Worm (Caenorhabditis elegans) whole organism, L2 larva: ENCODE measurements around the gene fbxc-50.
"Not testable (repeated sequence)": the region's sequence is repeated elsewhere in the genome, so short reads cannot be mapped to it uniquely, and the experiment has no call there.

Experiments
- R02D3.7 ChIP-seq: fragments of 150-350 bp; optimal IDR thresholded peaks from 2 replicates; lab custom pipeline; 2014; ENCODE audit warnings: missing biosample characterization, missing genetic modification characterization
- ceh-16 ChIP-seq: fragments of 150-350 bp; optimal IDR thresholded peaks from 2 replicates; lab custom pipeline; 2014; ENCODE audit warnings: missing biosample characterization, missing genetic modification characterization
- dmd-4 ChIP-seq: sonication (generic microtip); optimal IDR thresholded peaks from 2 replicates; lab custom pipeline; 2017; ENCODE audit warnings: missing biosample characterization, missing genetic modification characterization
- elt-1 ChIP-seq: fragments of 150-350 bp; optimal IDR thresholded peaks from 2 replicates; lab custom pipeline; 2014; ENCODE audit warnings: missing biosample characterization, missing genetic modification characterization
- elt-3 ChIP-seq: sonication (generic microtip); optimal IDR thresholded peaks from 2 replicates; lab custom pipeline; 2017; ENCODE audit warnings: missing biosample characterization, missing genetic modification characterization
- lsy-2 ChIP-seq, 2 experiments: fragments of 150-350 bp in 1 of 2; sonication (generic microtip) in 1 of 2; optimal IDR thresholded peaks; 2 replicates each; lab custom pipeline; 2014 to 2017; ENCODE audit warnings: missing biosample characterization in 2 of 2, missing genetic modification characterization in 2 of 2
- mbf-1 ChIP-seq: sonication (generic microtip); optimal IDR thresholded peaks from 2 replicates; lab custom pipeline; 2017; ENCODE audit warnings: missing biosample characterization, missing genetic modification characterization
- nhr-129 ChIP-seq: fragments of 150-350 bp; optimal IDR thresholded peaks from 2 replicates; lab custom pipeline; 2014; ENCODE audit warnings: missing biosample characterization, missing genetic modification characterization
- nhr-25 ChIP-seq: fragments of 150-350 bp; sonication (generic microtip); optimal IDR thresholded peaks from 3 replicates; lab custom pipeline; 2014; ENCODE audit warnings: missing biosample characterization, missing genetic modification characterization
- nhr-77 ChIP-seq: fragments of 150-350 bp; optimal IDR thresholded peaks from 2 replicates; lab custom pipeline; 2014; ENCODE audit warnings: missing biosample characterization, missing genetic modification characterization
- peb-1 ChIP-seq: fragments of 150-350 bp; optimal IDR thresholded peaks from 2 replicates; lab custom pipeline; 2014; ENCODE audit warnings: missing biosample characterization, missing genetic modification characterization
- sem-4 ChIP-seq: fragments of 150-350 bp; optimal IDR thresholded peaks from 2 replicates; lab custom pipeline; 2014; ENCODE audit warnings: missing biosample characterization, missing genetic modification reagents, missing genetic modification characterization
- snpc-4 ChIP-seq: fragments of 150-350 bp; optimal IDR thresholded peaks from 2 replicates; lab custom pipeline; 2014; ENCODE audit warnings: missing biosample characterization, missing genetic modification characterization
- unc-62 ChIP-seq: fragments of 150-350 bp; optimal IDR thresholded peaks from 2 replicates; lab custom pipeline; 2014; ENCODE audit warnings: missing biosample characterization, missing genetic modification reagents, missing genetic modification characterization
- zag-1 ChIP-seq: fragments of 150-350 bp; optimal IDR thresholded peaks from 2 replicates; lab custom pipeline; 2014; ENCODE audit warnings: missing biosample characterization, missing genetic modification characterization
- ztf-1 ChIP-seq: fragments of 200-800 bp; sonication (Bioruptor generic); conservative IDR thresholded peaks from 2 replicates; pipeline ENCODE4 v1.3.6; 2022; ENCODE audit warnings: missing genetic modification characterization, missing compliant biosample characterization

Gene fbxc-50

ce11 chrII:3201242-3201641 is 46.7 kb downstream of the fbxc-50 start, which contains the start of gene sri-48:
TSS of gene sri-48 (minus strand) at chrII:3201342.
- TF ChIP-seq nhr-77, elt-1, zag-1 (tag; lab: Kevin White, UChicago): not testable (repeated sequence)

ce11 chrII:3198998-3199397 is 48.9 kb downstream of the fbxc-50 start, which contains the start of gene sri-51:
TSS of gene sri-51 (minus strand) at chrII:3199098.
- no peak for TF ChIP-seq nhr-129 (tag; lab: Kevin White, UChicago)
- TF ChIP-seq lsy-2 (tag; optimal IDR thresholded peaks at IDR 0.05; lab: Kevin White, UChicago) = no peak
- TF ChIP-seq ceh-16 (tag; lab: Kevin White, UChicago) = no peak
- TF ChIP-seq elt-3 (tag; lab: Kevin White, UChicago) = no peak
- no peak for TF ChIP-seq zag-1 (tag; lab: Kevin White, UChicago)
- TF ChIP-seq nhr-25 = no peak
- no peak for TF ChIP-seq peb-1
- TF ChIP-seq sem-4 (tag; lab: Kevin White, UChicago) = no peak
- no peak for TF ChIP-seq dmd-4
- no peak for TF ChIP-seq snpc-4 (tag; lab: Kevin White, UChicago)
- no peak for TF ChIP-seq mbf-1 (tag; lab: Kevin White, UChicago)
- no peak for TF ChIP-seq elt-1 (tag; lab: Kevin White, UChicago)
- no peak for TF ChIP-seq unc-62 (GFP tag; lab: Kevin White, UChicago)
- TF ChIP-seq ztf-1 (GFP tag; lab: Robert Waterston, UW) = no peak

- no peak for TF ChIP-seq R02D3.7 (tag; lab: Kevin White, UChicago)
Measured at ce11 chrII:3196966-3197365, 51.0 kb downstream of the fbxc-50 start, which contains the start of gene gcy-15. TSS of gene gcy-15 (minus strand) at chrII:3197066.
